Fruit fly (Drosophila melanogaster) whole organism, embryonic: ENCODE data around the gene Tom.

Source experiments
- CG10543 ChIP-seq: fragments of 200-800 bp; sonication (Bioruptor generic); optimal IDR thresholded peaks from 3 replicates; lab custom pipeline; 2017; ENCODE audit warnings: missing biosample characterization, mild to moderate bottlenecking, missing genetic modification characterization, moderate library complexity
- CG11085 ChIP-seq: fragments of 200-800 bp; sonication (Bioruptor generic); IDR thresholded peaks from 2 replicates; pipeline ENCODE4 v1.3.6; 2022; ENCODE audit warnings: missing biosample characterization, missing genetic modification characterization
- CG11695 ChIP-seq: fragments of 200-800 bp; sonication (Bioruptor generic); IDR thresholded peaks from 3 replicates; pipeline ENCODE4 v1.3.6; 2022; ENCODE audit warnings: missing biosample characterization, missing genetic modification characterization
- CG12236 ChIP-seq: fragments of 200-800 bp; sonication (Bioruptor generic); optimal IDR thresholded peaks from 2 replicates; lab custom pipeline; 2016; ENCODE audit warnings: missing biosample characterization, missing genetic modification characterization
- CG13123 ChIP-seq: fragments of 200-800 bp; sonication (Bioruptor generic); optimal IDR thresholded peaks from 2 replicates; lab custom pipeline; 2016; ENCODE audit warnings: missing biosample characterization, missing genetic modification characterization
- CG14441 ChIP-seq: fragments of 200-800 bp; sonication (Bioruptor generic); IDR thresholded peaks from 2 replicates; pipeline ENCODE4 v1.3.6; 2022; ENCODE audit warnings: missing biosample characterization, missing genetic modification characterization
- CG14667 ChIP-seq: fragments of 200-800 bp; sonication (Bioruptor generic); IDR thresholded peaks from 2 replicates; pipeline ENCODE4 v1.3.6; 2022; ENCODE audit warnings: missing biosample characterization, missing genetic modification characterization
- CG14860 ChIP-seq: fragments of 200-800 bp; sonication (Bioruptor generic); IDR thresholded peaks from 3 replicates; pipeline ENCODE4 v1.3.6; 2022; ENCODE audit warnings: missing biosample characterization, missing genetic modification characterization; ENCODE audit not compliant: partially characterized antibody
- CG15601 ChIP-seq: fragments of 200-800 bp; sonication (Bioruptor generic); optimal IDR thresholded peaks from 3 replicates; lab custom pipeline; 2019; ENCODE audit warnings: missing biosample characterization, mild to moderate bottlenecking, missing genetic modification characterization, moderate library complexity
- CG18262 ChIP-seq: fragments of 200-800 bp; optimal IDR thresholded peaks from 3 replicates; lab custom pipeline; 2019; ENCODE audit warnings: missing biosample characterization, mild to moderate bottlenecking, missing genetic modification characterization, moderate library complexity
- CG18599 ChIP-seq: fragments of 200-800 bp; sonication (Bioruptor generic); optimal IDR thresholded peaks from 3 replicates; lab custom pipeline; 2017; ENCODE audit warnings: missing biosample characterization, missing genetic modification characterization, mild to moderate bottlenecking, moderate library complexity, missing genetic modification reagents
- CG18619 ChIP-seq: fragments of 200-800 bp; sonication (Bioruptor generic); optimal IDR thresholded peaks from 3 replicates; lab custom pipeline; 2017; ENCODE audit warnings: missing biosample characterization, mild to moderate bottlenecking, missing genetic modification characterization
- CG2712 ChIP-seq: fragments of 200-800 bp; optimal IDR thresholded peaks from 3 replicates; lab custom pipeline; 2019; ENCODE audit warnings: missing biosample characterization, mild to moderate bottlenecking, missing genetic modification characterization, moderate library complexity
- CG31224 ChIP-seq: fragments of 200-800 bp; sonication (Bioruptor generic); IDR thresholded peaks from 2 replicates; pipeline ENCODE4 v1.3.6; 2022; ENCODE audit warnings: missing biosample characterization, missing genetic modification characterization
- CG8290 ChIP-seq, 3 experiments: fragments of 200-800 bp; sonication (Bioruptor generic); optimal IDR thresholded peaks; 2 replicates each; lab custom pipeline; 2016 to 2019; ENCODE audit warnings: missing biosample characterization in 3 of 3, missing genetic modification characterization in 3 of 3, mild to moderate bottlenecking in 2 of 3, moderate library complexity in 1 of 3
- CG8359 ChIP-seq: fragments of 200-800 bp; sonication (Bioruptor generic); optimal IDR thresholded peaks from 2 replicates; lab custom pipeline; 2017; ENCODE audit warnings: missing biosample characterization, mild to moderate bottlenecking, missing genetic modification characterization, borderline replicate concordance
- Dek ChIP-seq: fragments of 200-800 bp; sonication (Bioruptor generic); optimal IDR thresholded peaks from 3 replicates; lab custom pipeline; 2019; ENCODE audit warnings: missing biosample characterization, mild to moderate bottlenecking, missing genetic modification characterization, moderate library complexity
- GATAe ChIP-seq: fragments of 200-800 bp; sonication (Bioruptor generic); conservative IDR thresholded peaks from 2 replicates; pipeline ENCODE4 v1.3.6; 2022; ENCODE audit warnings: missing biosample characterization, missing genetic modification characterization
- H2.0 ChIP-seq: fragments of 200-800 bp; sonication (Bioruptor generic); IDR thresholded peaks from 2 replicates; pipeline ENCODE4 v1.3.6; 2022; ENCODE audit warnings: missing biosample characterization, missing genetic modification characterization
- Med ChIP-seq: fragments of 200-800 bp; sonication (Bioruptor generic); peaks from one replicate; lab custom pipeline; 2016; ENCODE audit warnings: missing biosample characterization, missing genetic modification characterization, mild to moderate bottlenecking, inconsistent platforms, moderate library complexity
- NC2α ChIP-seq: fragments of 200-800 bp; sonication (Bioruptor generic); optimal IDR thresholded peaks from 2 replicates; lab custom pipeline; 2016; ENCODE audit warnings: missing biosample characterization, missing genetic modification characterization
- NFAT ChIP-seq: fragments of 200-800 bp; sonication (Bioruptor generic); IDR thresholded peaks from 2 replicates; pipeline ENCODE4 v1.3.6; 2022; ENCODE audit warnings: missing biosample characterization, missing genetic modification characterization
- Opbp ChIP-seq: fragments of 200-800 bp; sonication (Bioruptor generic); IDR thresholded peaks from 3 replicates; pipeline ENCODE4 v1.3.6; 2022; ENCODE audit warnings: missing biosample characterization, missing genetic modification characterization; ENCODE audit not compliant: partially characterized antibody
- Taf1 ChIP-seq: fragments of 200-800 bp; sonication (Bioruptor generic); IDR thresholded peaks from 2 replicates; pipeline ENCODE4 v1.3.6; 2022; ENCODE audit warnings: missing biosample characterization, missing genetic modification characterization
- Trl ChIP-seq, 3 experiments: fragments of >200 bp in 2 of 3; fragments of 200-800 bp in 1 of 3; sonication (Bioruptor generic) in 1 of 3; optimal IDR thresholded peaks; 2 replicates in 1 of 3; 3 replicates in 2 of 3; lab custom pipeline; 2016 to 2017; ENCODE audit warnings: missing biosample characterization in 1 of 3, missing genetic modification characterization in 1 of 3
- YL-1 ChIP-seq: fragments of 200-800 bp; sonication (Bioruptor generic); optimal IDR thresholded peaks from 3 replicates; lab custom pipeline; 2017; ENCODE audit warnings: missing biosample characterization, mild to moderate bottlenecking, missing genetic modification characterization
- amos ChIP-seq: fragments of 200-800 bp; sonication (Bioruptor generic); IDR thresholded peaks from 2 replicates; pipeline ENCODE4 v1.3.6; 2022; ENCODE audit warnings: missing biosample characterization, missing genetic modification characterization; ENCODE audit not compliant: partially characterized antibody
- ara ChIP-seq: fragments of 200-800 bp; sonication (Bioruptor generic); IDR thresholded peaks from 2 replicates; pipeline ENCODE4 v1.3.6; 2022; ENCODE audit warnings: missing biosample characterization, missing genetic modification characterization
- cas ChIP-seq: fragments of 200-800 bp; sonication (Bioruptor generic); IDR thresholded peaks from 2 replicates; pipeline ENCODE4 v1.3.6; 2022; ENCODE audit warnings: missing biosample characterization, missing genetic modification characterization
- chm ChIP-seq: fragments of 200-800 bp; sonication (Bioruptor generic); IDR thresholded peaks from 2 replicates; pipeline ENCODE4 v1.3.6; 2022; ENCODE audit warnings: missing biosample characterization, missing genetic modification characterization
- chn ChIP-seq: fragments of 200-800 bp; sonication (Bioruptor generic); optimal IDR thresholded peaks from 2 replicates; lab custom pipeline; 2016; ENCODE audit warnings: missing biosample characterization, missing genetic modification characterization
- crp ChIP-seq, 2 experiments: fragments of 200-800 bp; sonication (Bioruptor generic); optimal IDR thresholded peaks; 2 replicates in 1 of 2; 3 replicates in 1 of 2; lab custom pipeline; 2017; ENCODE audit warnings: missing biosample characterization in 2 of 2, missing genetic modification characterization in 2 of 2, mild to moderate bottlenecking in 1 of 2, moderate library complexity in 1 of 2
- dan ChIP-seq: fragments of 200-800 bp; sonication (Bioruptor generic); IDR thresholded peaks from 2 replicates; pipeline ENCODE4 v1.3.6; 2022; ENCODE audit warnings: missing biosample characterization, missing genetic modification characterization
- gcm2 ChIP-seq: fragments of 200-800 bp; sonication (Bioruptor generic); optimal IDR thresholded peaks from 2 replicates; lab custom pipeline; 2016; ENCODE audit warnings: missing biosample characterization, missing genetic modification characterization
- kah ChIP-seq: fragments of 200-800 bp; sonication (Bioruptor generic); optimal IDR thresholded peaks from 2 replicates; lab custom pipeline; 2018; ENCODE audit warnings: missing biosample characterization, mild to moderate bottlenecking, missing genetic modification characterization
- knrl ChIP-seq: fragments of 200-800 bp; sonication (Bioruptor generic); IDR thresholded peaks from 3 replicates; pipeline ENCODE4 v1.3.6; 2022; ENCODE audit warnings: missing biosample characterization, missing genetic modification characterization; ENCODE audit not compliant: partially characterized antibody
- lbe ChIP-seq: fragments of 200-800 bp; sonication (Bioruptor generic); optimal IDR thresholded peaks from 2 replicates; lab custom pipeline; 2016; ENCODE audit warnings: missing biosample characterization, mild to moderate bottlenecking, missing genetic modification characterization
- lmd ChIP-seq: fragments of 200-800 bp; sonication (Bioruptor generic); IDR thresholded peaks from 2 replicates; pipeline ENCODE4 v1.3.6; 2022; ENCODE audit warnings: missing biosample characterization, missing genetic modification characterization
- lola ChIP-seq, 3 experiments: fragments of >200 bp in 2 of 3; fragments of 200-800 bp in 1 of 3; sonication (Bioruptor generic) in 1 of 3; optimal IDR thresholded peaks; 2 replicates each; lab custom pipeline; 2017 to 2019; ENCODE audit warnings: missing biosample characterization in 3 of 3, missing genetic modification characterization in 3 of 3, mild to moderate bottlenecking in 1 of 3, moderate library complexity in 1 of 3
- nerfin-1 ChIP-seq: fragments of 200-800 bp; sonication (Bioruptor generic); optimal IDR thresholded peaks from 3 replicates; lab custom pipeline; 2019; ENCODE audit warnings: missing biosample characterization, mild to moderate bottlenecking, missing genetic modification characterization, moderate library complexity
- peb ChIP-seq: fragments of 200-800 bp; sonication (Bioruptor generic); IDR thresholded peaks from 2 replicates; pipeline ENCODE4 v1.3.6; 2022; ENCODE audit warnings: missing biosample characterization, missing genetic modification characterization
- pzg ChIP-seq: fragments of 200-800 bp; sonication (Bioruptor generic); optimal IDR thresholded peaks from 3 replicates; lab custom pipeline; 2018; ENCODE audit warnings: missing biosample characterization, mild to moderate bottlenecking, missing genetic modification characterization, moderate library complexity
- run ChIP-seq: fragments of 200-800 bp; sonication (Bioruptor generic); optimal IDR thresholded peaks from 3 replicates; lab custom pipeline; 2018; ENCODE audit warnings: missing biosample characterization, mild to moderate bottlenecking, missing genetic modification characterization
- scrt ChIP-seq: fragments of 200-800 bp; sonication (Bioruptor generic); optimal IDR thresholded peaks from 2 replicates; lab custom pipeline; 2018; ENCODE audit warnings: missing biosample characterization, mild to moderate bottlenecking, missing genetic modification characterization, moderate library complexity
- stwl ChIP-seq: fragments of 200-800 bp; sonication (Bioruptor generic); optimal IDR thresholded peaks from 3 replicates; lab custom pipeline; 2018; ENCODE audit warnings: missing biosample characterization, mild to moderate bottlenecking, missing genetic modification characterization, moderate library complexity
- tin ChIP-seq: fragments of 200-800 bp; sonication (Bioruptor generic); optimal IDR thresholded peaks from 3 replicates; lab custom pipeline; 2016; ENCODE audit warnings: missing biosample characterization, missing genetic modification characterization
- twi ChIP-seq: fragments of 200-800 bp; optimal IDR thresholded peaks from 2 replicates; lab custom pipeline; 2019; ENCODE audit warnings: missing biosample characterization, mild to moderate bottlenecking, missing genetic modification characterization, moderate library complexity

The Tom gene

DNA sequence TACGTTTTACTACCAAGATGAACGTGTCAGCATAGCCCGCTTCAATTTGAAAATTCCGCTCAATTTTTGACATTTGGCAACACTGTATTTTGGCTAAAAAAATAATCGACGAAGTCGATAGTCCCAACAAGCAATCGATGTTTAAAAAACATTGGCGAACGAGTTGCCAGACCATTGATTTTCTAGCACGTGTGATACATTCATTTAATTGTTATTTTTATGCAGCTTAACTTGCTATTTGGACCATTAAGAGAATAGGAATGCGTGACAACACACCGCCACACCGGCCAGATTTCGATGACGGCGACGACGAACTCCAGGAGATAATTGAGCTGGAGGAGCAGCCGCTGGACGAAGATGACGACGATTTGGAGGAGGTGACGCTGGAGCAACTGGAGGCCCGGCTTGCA lies 13.5 kb downstream of the Tom start, which contains the start of gene CG5114 (continued):
- no peak for TF ChIP-seq chn
- TF ChIP-seq CG14860 (GFP tag; lab: Robert Waterston, UW) = peak; percentile 67; the same call in 2 of the 3 replicates
- peak; percentile 9 for TF ChIP-seq NC2α (GFP tag; lab: Kevin White, UChicago)
- 0 out of 2 replicates have a peak, but pooled peaks have one; percentile 27 for TF ChIP-seq peb (GFP tag; lab: Robert Waterston, UW)
- peak; percentile 38; the same call in 1 of the 2 replicates for TF ChIP-seq CG14441 (GFP tag; lab: Robert Waterston, UW)
- TF ChIP-seq amos = peak; percentile 95
- TF ChIP-seq CG8359 (GFP tag; lab: Kevin White, UChicago) = no peak
- TF ChIP-seq NFAT (GFP tag; lab: Robert Waterston, UW) = peak; percentile 57; the same call in 1 of the 2 replicates
- peak; percentile 29 for TF ChIP-seq CG18262 (tag; lab: Kevin White, UChicago)
- no peak for TF ChIP-seq Trl (optimal IDR thresholded peaks at IDR 0.05; lab: Kevin White, UChicago)
- TF ChIP-seq Trl (GFP tag; optimal IDR thresholded peaks at IDR 0.05; lab: Kevin White, UChicago) = peak; percentile 64
- TF ChIP-seq twi (tag; lab: Kevin White, UChicago) = peak; percentile 59
- no peak for TF ChIP-seq CG11085 (GFP tag; lab: Robert Waterston, UW)
- no peak for TF ChIP-seq CG12236 (GFP tag; lab: Kevin White, UChicago)
- TF ChIP-seq run (tag; lab: Kevin White, UChicago) = no peak
- no peak for TF ChIP-seq CG13123 (GFP tag; lab: Kevin White, UChicago)
- TF ChIP-seq ara (GFP tag; lab: Robert Waterston, UW) = 0 out of 2 replicates have a peak, but pooled peaks have one; percentile 31
- peak; percentile 22; the same call in 1 of the 2 replicates for TF ChIP-seq lmd (GFP tag; lab: Robert Waterston, UW)
- peak; percentile 3 for TF ChIP-seq tin (GFP tag; lab: Kevin White, UChicago)
- peak; percentile 25 for TF ChIP-seq nerfin-1 (tag; lab: Kevin White, UChicago)
- no peak for TF ChIP-seq CG18619 (GFP tag; lab: Kevin White, UChicago)
- TF ChIP-seq chm (GFP tag; lab: Robert Waterston, UW) = no peak
- no peak for TF ChIP-seq CG31224 (GFP tag; lab: Robert Waterston, UW)
- peak; percentile 87 for TF ChIP-seq knrl (GFP tag; lab: Robert Waterston, UW)
- TF ChIP-seq CG18599 (GFP tag; lab: Kevin White, UChicago) = no peak
- TF ChIP-seq GATAe (GFP tag; lab: Robert Waterston, UW) = no peak
- no peak for TF ChIP-seq Taf1 (GFP tag; lab: Robert Waterston, UW)
- no peak for TF ChIP-seq dan
- peak in 1 of 2 experiments; percentile 25 for TF ChIP-seq crp (GFP tag; optimal IDR thresholded peaks at IDR 0.05; lab: Kevin White, UChicago)

DNA sequence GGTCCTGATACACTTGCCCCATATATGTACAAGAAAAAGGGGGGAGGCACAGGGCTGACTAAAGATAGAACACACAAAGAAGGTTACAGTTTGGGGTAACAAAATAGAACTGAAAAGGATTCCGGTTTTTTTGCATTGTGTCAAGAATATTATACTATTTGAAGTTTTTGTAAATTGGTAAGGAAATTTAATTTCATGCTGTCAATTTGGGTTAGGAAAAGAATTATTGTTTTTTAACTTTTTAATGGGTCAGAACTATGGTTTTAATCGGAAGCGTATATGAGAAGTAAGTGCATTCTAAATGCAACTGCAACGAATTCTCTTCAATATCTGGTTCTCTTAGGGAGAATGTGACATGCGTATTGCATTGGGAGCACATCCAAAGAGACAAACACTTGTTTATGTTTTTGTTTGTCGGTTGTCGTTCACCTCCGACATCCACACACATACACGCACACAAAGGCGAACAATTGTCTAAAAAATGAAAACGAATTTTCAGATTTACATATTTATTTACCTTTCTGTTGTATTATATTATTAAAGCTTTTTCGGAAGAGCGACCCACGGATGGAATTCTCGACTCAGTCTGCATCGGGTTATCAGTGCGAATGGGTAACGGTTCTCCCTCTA lies 15.5 kb downstream of the Tom start, which contains the start of gene mnd:
TSS of gene mnd (plus strand) at position 580 of the 630 bp plus-strand sequence.
- TF ChIP-seq H2.0 (GFP tag; lab: Robert Waterston, UW) (no peak), CG10543 (no peak), CG11695 (GFP tag; lab: Robert Waterston, UW) (no peak), YL-1 (no peak), CG8290 (GFP tag; optimal IDR thresholded peaks at IDR 0.05; lab: Kevin White, UChicago) (no peak), CG8290 (tag; optimal IDR thresholded peaks at IDR 0.05; lab: Kevin White, UChicago) (no peak), cas (GFP tag; lab: Robert Waterston, UW) (no peak), Trl (optimal IDR thresholded peaks at IDR 0.05; lab: Kevin White, UChicago) (peak in 1 of 2 experiments; percentile 24), Trl (GFP tag; optimal IDR thresholded peaks at IDR 0.05; lab: Kevin White, UChicago) (no peak), lola (GFP tag; optimal IDR thresholded peaks at IDR 0.05; lab: Kevin White, UChicago) (peak in 1 of 3 experiments; percentile 3), gcm2 (GFP tag; lab: Kevin White, UChicago) (no peak), pzg (GFP tag; lab: Kevin White, UChicago) (no peak), CG14667 (no peak), Opbp (GFP tag; lab: Robert Waterston, UW) (no peak), scrt (GFP tag; lab: Kevin White, UChicago) (no peak), Dek (tag; lab: Kevin White, UChicago) (no peak), Med (GFP tag; lab: Kevin White, UChicago) (peak; percentile 27), CG2712 (peak; percentile 13), peb (GFP tag; lab: Robert Waterston, UW) (no peak), CG15601 (tag; lab: Kevin White, UChicago) (no peak), kah (GFP tag; lab: Kevin White, UChicago) (peak; percentile 25), stwl (tag; lab: Kevin White, UChicago) (no peak), lbe (GFP tag; lab: Kevin White, UChicago) (no peak)
